Fruit fly (Drosophila melanogaster) whole organism, embryonic: Measurements from ENCODE around the gene CG3038.

Experiments used
- Atf-2 ChIP-seq: fragments of 200-800 bp; sonication (Bioruptor generic); optimal IDR thresholded peaks from 2 replicates; lab custom pipeline; 2016; ENCODE audit warnings: missing biosample characterization, missing genetic modification characterization
- Bdp1 ChIP-seq: fragments of 200-800 bp; sonication (Bioruptor generic); optimal IDR thresholded peaks from 3 replicates; lab custom pipeline; 2016; ENCODE audit warnings: missing biosample characterization, missing genetic modification characterization
- CG10209 ChIP-seq: fragments of 200-800 bp; sonication (Bioruptor generic); optimal IDR thresholded peaks from 3 replicates; lab custom pipeline; 2017; ENCODE audit warnings: missing biosample characterization, mild to moderate bottlenecking, missing genetic modification characterization, missing genetic modification reagents
- CG10267 ChIP-seq: fragments of 200-800 bp; sonication (Bioruptor generic); optimal IDR thresholded peaks from 2 replicates; lab custom pipeline; 2018; ENCODE audit warnings: missing biosample characterization, mild to moderate bottlenecking, missing genetic modification characterization, moderate library complexity
- CG12299 ChIP-seq: fragments of 200-800 bp; sonication (Bioruptor generic); optimal IDR thresholded peaks from 2 replicates; lab custom pipeline; 2018; ENCODE audit warnings: missing biosample characterization, mild to moderate bottlenecking, missing genetic modification characterization
- CG1233 ChIP-seq: fragments of 200-800 bp; sonication (Bioruptor generic); optimal IDR thresholded peaks from 4 replicates; lab custom pipeline; 2018; ENCODE audit warnings: missing biosample characterization, mild to moderate bottlenecking, missing genetic modification characterization
- CG13287 ChIP-seq: fragments of 200-800 bp; sonication (Bioruptor generic); IDR thresholded peaks from 2 replicates; pipeline ENCODE4 v1.3.6; 2022; ENCODE audit warnings: missing biosample characterization, missing genetic modification characterization; ENCODE audit not compliant: partially characterized antibody
- CG14710 ChIP-seq: fragments of 200-800 bp; sonication (Bioruptor generic); optimal IDR thresholded peaks from 3 replicates; lab custom pipeline; 2019; ENCODE audit warnings: missing biosample characterization, mild to moderate bottlenecking, missing genetic modification characterization, moderate library complexity
- CG15011 ChIP-seq: fragments of 200-800 bp; sonication (Bioruptor generic); optimal IDR thresholded peaks from 3 replicates; lab custom pipeline; 2018; ENCODE audit warnings: missing biosample characterization, mild to moderate bottlenecking, missing genetic modification characterization
- CG15479 ChIP-seq: fragments of 200-800 bp; sonication (Bioruptor generic); optimal IDR thresholded peaks from 3 replicates; lab custom pipeline; 2019; ENCODE audit warnings: missing biosample characterization, mild to moderate bottlenecking, missing genetic modification characterization, moderate library complexity
- CG15696 ChIP-seq: fragments of 200-800 bp; sonication (Bioruptor generic); optimal IDR thresholded peaks from 2 replicates; lab custom pipeline; 2019; ENCODE audit warnings: missing biosample characterization, mild to moderate bottlenecking, missing genetic modification characterization, moderate library complexity
- CG17385 ChIP-seq: fragments of 200-800 bp; sonication (Bioruptor generic); optimal IDR thresholded peaks from 3 replicates; lab custom pipeline; 2018; ENCODE audit warnings: missing biosample characterization, mild to moderate bottlenecking, missing genetic modification characterization
- CG1792 ChIP-seq: fragments of 200-800 bp; sonication (Bioruptor generic); optimal IDR thresholded peaks from 2 replicates; lab custom pipeline; 2016; ENCODE audit warnings: missing biosample characterization, missing genetic modification characterization
- CG30403 ChIP-seq: fragments of 200-800 bp; sonication (Bioruptor generic); optimal IDR thresholded peaks from 3 replicates; lab custom pipeline; 2016; ENCODE audit warnings: missing biosample characterization, missing genetic modification characterization
- CG3838 ChIP-seq: fragments of 200-800 bp; sonication (Bioruptor generic); optimal IDR thresholded peaks from 3 replicates; lab custom pipeline; 2016; ENCODE audit warnings: missing biosample characterization, missing genetic modification characterization
- CG7839 ChIP-seq: fragments of 200-800 bp; sonication (Bioruptor generic); optimal IDR thresholded peaks from 3 replicates; lab custom pipeline; 2018; ENCODE audit warnings: missing biosample characterization, mild to moderate bottlenecking, missing genetic modification characterization, moderate library complexity
- CG8388 ChIP-seq: fragments of 200-800 bp; sonication (Bioruptor generic); optimal IDR thresholded peaks from 2 replicates; lab custom pipeline; 2019; ENCODE audit warnings: missing biosample characterization, mild to moderate bottlenecking, missing genetic modification characterization, moderate library complexity
- CG8924 ChIP-seq: fragments of 200-800 bp; optimal IDR thresholded peaks from 3 replicates; lab custom pipeline; 2019; ENCODE audit warnings: missing biosample characterization, mild to moderate bottlenecking, missing genetic modification characterization, moderate library complexity
- E2f1 ChIP-seq: fragments of 200-800 bp; sonication (Bioruptor generic); IDR thresholded peaks from 2 replicates; pipeline ENCODE4 v1.3.6; 2022; ENCODE audit warnings: missing biosample characterization, missing genetic modification characterization
- HHEX ChIP-seq: fragments of 200-800 bp; sonication (Bioruptor generic); optimal IDR thresholded peaks from 3 replicates; lab custom pipeline; 2017; ENCODE audit warnings: missing biosample characterization, mild to moderate bottlenecking, missing genetic modification characterization, missing genetic modification reagents
- Hr78 ChIP-seq, 2 experiments: fragments of 200-800 bp in 1 of 2; fragments of >200 bp in 1 of 2; sonication (Bioruptor generic) in 1 of 2; optimal IDR thresholded peaks; 2 replicates each; lab custom pipeline; 2017 to 2019; ENCODE audit warnings: missing biosample characterization in 2 of 2, missing genetic modification characterization in 2 of 2, mild to moderate bottlenecking in 1 of 2, moderate library complexity in 1 of 2
- Hsf ChIP-seq: fragments of 200-800 bp; sonication (Bioruptor generic); optimal IDR thresholded peaks from 3 replicates; lab custom pipeline; 2016; ENCODE audit warnings: missing biosample characterization, missing genetic modification characterization
- Mrtf ChIP-seq: fragments of 200-800 bp; sonication (Bioruptor generic); IDR thresholded peaks from 3 replicates; pipeline ENCODE4 v1.3.6; 2022; ENCODE audit warnings: missing biosample characterization, missing genetic modification characterization
- Nf-YB ChIP-seq: fragments of 200-800 bp; sonication (Bioruptor generic); optimal IDR thresholded peaks from 3 replicates; lab custom pipeline; 2019; ENCODE audit warnings: missing biosample characterization, mild to moderate bottlenecking, missing genetic modification characterization, moderate library complexity
- Oli ChIP-seq: fragments of 200-800 bp; sonication (Bioruptor generic); optimal IDR thresholded peaks from 2 replicates; lab custom pipeline; 2018; ENCODE audit warnings: missing biosample characterization, mild to moderate bottlenecking, missing genetic modification characterization, moderate library complexity
- PHDP ChIP-seq: fragments of 200-800 bp; sonication (Bioruptor generic); optimal IDR thresholded peaks from 3 replicates; lab custom pipeline; 2018; ENCODE audit warnings: missing biosample characterization, mild to moderate bottlenecking, missing genetic modification characterization, moderate library complexity
- Ptx1 ChIP-seq: fragments of 200-800 bp; sonication (Bioruptor generic); IDR thresholded peaks from 2 replicates; pipeline ENCODE4 v1.3.6; 2022; ENCODE audit warnings: missing biosample characterization, missing genetic modification characterization
- Ssrp ChIP-seq: fragments of 200-800 bp; sonication (Bioruptor generic); optimal IDR thresholded peaks from 2 replicates; lab custom pipeline; 2018; ENCODE audit warnings: missing biosample characterization, mild to moderate bottlenecking, missing genetic modification characterization, moderate library complexity
- YL-1 ChIP-seq: fragments of 200-800 bp; sonication (Bioruptor generic); optimal IDR thresholded peaks from 3 replicates; lab custom pipeline; 2017; ENCODE audit warnings: missing biosample characterization, mild to moderate bottlenecking, missing genetic modification characterization
- ara ChIP-seq: fragments of 200-800 bp; sonication (Bioruptor generic); IDR thresholded peaks from 2 replicates; pipeline ENCODE4 v1.3.6; 2022; ENCODE audit warnings: missing biosample characterization, missing genetic modification characterization
- ato ChIP-seq: fragments of 200-800 bp; sonication (Bioruptor generic); IDR thresholded peaks from 2 replicates; pipeline ENCODE4 v1.3.6; 2022; ENCODE audit warnings: missing biosample characterization, missing genetic modification characterization; ENCODE audit not compliant: partially characterized antibody
- bab2 ChIP-seq: fragments of 200-800 bp; sonication (Bioruptor generic); optimal IDR thresholded peaks from 2 replicates; lab custom pipeline; 2016; ENCODE audit warnings: missing biosample characterization, missing genetic modification characterization
- bigmax ChIP-seq: fragments of 200-800 bp; sonication (Bioruptor generic); optimal IDR thresholded peaks from 2 replicates; lab custom pipeline; 2018; ENCODE audit warnings: missing biosample characterization, mild to moderate bottlenecking, missing genetic modification characterization
- cato ChIP-seq: fragments of 200-800 bp; sonication (Bioruptor generic); optimal IDR thresholded peaks from 2 replicates; lab custom pipeline; 2016; ENCODE audit warnings: missing biosample characterization, missing genetic modification characterization, borderline replicate concordance
- exex ChIP-seq: fragments of 200-800 bp; sonication (Bioruptor generic); optimal IDR thresholded peaks from 4 replicates; lab custom pipeline; 2018; ENCODE audit warnings: missing biosample characterization, mild to moderate bottlenecking, missing genetic modification characterization, moderate library complexity
- fd64A ChIP-seq: fragments of 200-800 bp; sonication (Bioruptor generic); optimal IDR thresholded peaks from 3 replicates; lab custom pipeline; 2018; ENCODE audit warnings: missing biosample characterization, mild to moderate bottlenecking, missing genetic modification characterization
- ftz-f1 ChIP-seq: fragments of 200-800 bp; sonication (Bioruptor generic); optimal IDR thresholded peaks from 2 replicates; lab custom pipeline; 2016; ENCODE audit warnings: missing biosample characterization, missing genetic modification characterization
- hkb ChIP-seq, 2 experiments: fragments of 200-800 bp in 1 of 2; fragments of >200 bp in 1 of 2; sonication (Bioruptor generic) in 1 of 2; IDR thresholded peaks in 1 of 2; optimal IDR thresholded peaks in 1 of 2; 2 replicates each; pipeline versions ENCODE4 v1.3.6 to Lab custom; 2017 to 2022; ENCODE audit warnings: missing biosample characterization in 1 of 2, missing genetic modification characterization in 1 of 2
- mam ChIP-seq: fragments of 200-800 bp; sonication (Bioruptor generic); optimal IDR thresholded peaks from 3 replicates; lab custom pipeline; 2016; ENCODE audit warnings: missing biosample characterization, missing genetic modification characterization
- nerfin-2 ChIP-seq: fragments of 200-800 bp; sonication (Bioruptor generic); IDR thresholded peaks from 2 replicates; pipeline ENCODE4 v1.3.6; 2022; ENCODE audit warnings: missing biosample characterization, missing genetic modification characterization; ENCODE audit not compliant: partially characterized antibody
- psq ChIP-seq: fragments of 200-800 bp; sonication (Bioruptor generic); optimal IDR thresholded peaks from 2 replicates; lab custom pipeline; 2017; ENCODE audit warnings: missing biosample characterization, missing genetic modification characterization
- sc ChIP-seq, 3 experiments: fragments of >200 bp in 2 of 3; fragments of 200-800 bp in 1 of 3; sonication (Bioruptor generic) in 1 of 3; optimal IDR thresholded peaks; 2 replicates in 2 of 3; 3 replicates in 1 of 3; lab custom pipeline; 2017; ENCODE audit warnings: mild to moderate bottlenecking in 1 of 3, missing biosample characterization in 1 of 3, missing genetic modification characterization in 1 of 3, missing genetic modification reagents in 1 of 3
- sna ChIP-seq: fragments of 200-800 bp; sonication (Bioruptor generic); IDR thresholded peaks from 2 replicates; pipeline ENCODE4 v1.3.6; 2022; ENCODE audit warnings: missing biosample characterization, missing genetic modification characterization; ENCODE audit not compliant: partially characterized antibody
- trem ChIP-seq: fragments of 200-800 bp; optimal IDR thresholded peaks from 3 replicates; lab custom pipeline; 2019; ENCODE audit warnings: missing biosample characterization, mild to moderate bottlenecking, missing genetic modification characterization, moderate library complexity
- vfl ChIP-seq: fragments of 200-800 bp; sonication (Bioruptor generic); optimal IDR thresholded peaks from 2 replicates; lab custom pipeline; 2016; ENCODE audit warnings: missing biosample characterization, missing genetic modification characterization
- yki ChIP-seq: fragments of >200 bp; optimal IDR thresholded peaks from 3 replicates; lab custom pipeline; 2018
- zen ChIP-seq: fragments of 200-800 bp; sonication (Bioruptor generic); optimal IDR thresholded peaks from 3 replicates; lab custom pipeline; 2018; ENCODE audit warnings: missing biosample characterization, mild to moderate bottlenecking, missing genetic modification characterization, moderate library complexity
- zf30C ChIP-seq: fragments of 200-800 bp; sonication (Bioruptor generic); optimal IDR thresholded peaks from 3 replicates; lab custom pipeline; 2018; ENCODE audit warnings: missing biosample characterization, mild to moderate bottlenecking, missing genetic modification characterization
- zfh2 ChIP-seq: fragments of 200-800 bp; sonication (Bioruptor generic); optimal IDR thresholded peaks from 2 replicates; lab custom pipeline; 2016; ENCODE audit warnings: missing biosample characterization, missing genetic modification characterization

Gene CG3038

DNA sequence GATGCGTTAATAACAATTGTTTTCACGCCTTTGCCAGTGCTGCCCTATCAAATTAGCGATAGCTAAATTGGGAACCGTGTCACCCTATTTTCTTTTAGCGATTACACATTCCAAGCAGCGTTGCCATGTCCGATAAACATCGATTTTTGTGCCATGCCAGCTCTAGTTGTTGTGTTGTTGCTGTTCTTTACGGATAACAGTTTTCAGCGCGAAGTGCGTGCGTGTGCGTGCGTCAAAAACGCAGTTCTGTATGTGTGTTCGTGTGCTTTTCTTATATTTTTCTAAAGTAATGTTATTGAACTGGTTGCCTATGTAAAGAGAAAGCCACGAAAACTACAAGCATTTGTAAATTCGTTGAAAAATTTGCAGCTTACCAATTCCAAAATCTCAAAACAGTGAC, at the start of gene CG3038, which contains the start of gene G9a (continued):
- TF ChIP-seq CG12299: peak; percentile 62
- TF ChIP-seq ato (GFP tag; lab: Robert Waterston, UW): no peak
- no peak for TF ChIP-seq Ssrp (tag; lab: Kevin White, UChicago)
- TF ChIP-seq CG14710 (tag; lab: Kevin White, UChicago): peak; percentile 100
- no peak for TF ChIP-seq CG1792
- TF ChIP-seq PHDP: peak; percentile 14
- peak; percentile 59 for TF ChIP-seq CG10267 (tag; lab: Kevin White, UChicago)
- peak; percentile 56 for TF ChIP-seq zen (tag; lab: Kevin White, UChicago)
- TF ChIP-seq CG15479 (GFP tag; lab: Kevin White, UChicago): no peak
- TF ChIP-seq exex (tag; lab: Kevin White, UChicago): peak; percentile 5
- TF ChIP-seq nerfin-2 (GFP tag; lab: Robert Waterston, UW): no peak
- no peak for TF ChIP-seq vfl (GFP tag; lab: Kevin White, UChicago)
- peak; percentile 32 for TF ChIP-seq HHEX (GFP tag; lab: Kevin White, UChicago)
- peak; percentile 34 for TF ChIP-seq ftz-f1
- TF ChIP-seq CG13287 (GFP tag; lab: Robert Waterston, UW): no peak
- no peak for TF ChIP-seq Atf-2
- TF ChIP-seq yki (lab: Kevin White, UChicago): no peak
- TF ChIP-seq trem (tag; lab: Kevin White, UChicago): peak; percentile 87
- TF ChIP-seq mam (GFP tag; lab: Kevin White, UChicago): peak; percentile 55
- TF ChIP-seq CG17385 (GFP tag; lab: Kevin White, UChicago): no peak
- TF ChIP-seq cato (GFP tag; lab: Kevin White, UChicago): no peak
- no peak for TF ChIP-seq CG8388 (GFP tag; lab: Kevin White, UChicago)
- no peak for TF ChIP-seq Hr78 (GFP tag; optimal IDR thresholded peaks at IDR 0.05; lab: Kevin White, UChicago)
- peak; percentile 31 for TF ChIP-seq CG15696 (tag; lab: Kevin White, UChicago)
- no peak for TF ChIP-seq E2f1 (GFP tag; lab: Robert Waterston, UW)
- peak; percentile 91 for TF ChIP-seq YL-1
- TF ChIP-seq Nf-YB (GFP tag; lab: Kevin White, UChicago): peak; percentile 26
- no peak for TF ChIP-seq sna (GFP tag; lab: Robert Waterston, UW)
- TF ChIP-seq Hsf (GFP tag; lab: Kevin White, UChicago): peak; percentile 50
- TF ChIP-seq CG3838 (GFP tag; lab: Kevin White, UChicago): no peak
- peak; percentile 52 for TF ChIP-seq zfh2 (GFP tag; lab: Kevin White, UChicago)
- no peak for TF ChIP-seq zf30C
- TF ChIP-seq CG7839 (tag; lab: Kevin White, UChicago): peak; percentile 24
- no peak for TF ChIP-seq CG15011 (GFP tag; lab: Kevin White, UChicago)
- no peak for TF ChIP-seq psq (GFP tag; lab: Kevin White, UChicago)
- no peak for TF ChIP-seq sc (optimal IDR thresholded peaks at IDR 0.05; lab: Kevin White, UChicago)
- no peak for TF ChIP-seq sc (GFP tag; optimal IDR thresholded peaks at IDR 0.05; lab: Kevin White, UChicago)
- TF ChIP-seq fd64A (GFP tag; lab: Kevin White, UChicago): no peak
- peak; percentile 9 for TF ChIP-seq bab2 (GFP tag; lab: Kevin White, UChicago)
- peak; percentile 73 for TF ChIP-seq CG8924 (tag; lab: Kevin White, UChicago)
- TF ChIP-seq CG10209 (GFP tag; lab: Kevin White, UChicago): peak; percentile 9
- peak; percentile 4 for TF ChIP-seq Bdp1 (GFP tag; lab: Kevin White, UChicago)
- TF ChIP-seq Oli: no peak
- peak; percentile 35 for TF ChIP-seq CG30403
- TF ChIP-seq Mrtf: no peak
- TF ChIP-seq Ptx1 (GFP tag; lab: Robert Waterston, UW): no peak
- no peak for TF ChIP-seq ara (GFP tag; lab: Robert Waterston, UW)
- peak; percentile 15 for TF ChIP-seq bigmax (GFP tag; lab: Kevin White, UChicago)
- no peak for TF ChIP-seq CG1233 (GFP tag; lab: Kevin White, UChicago)
- no peak for TF ChIP-seq hkb (optimal IDR thresholded peaks at IDR 0.05; lab: Kevin White, UChicago)
- TF ChIP-seq hkb (GFP tag; IDR thresholded peaks at IDR 0.05; lab: Robert Waterston, UW): no peak
